Fruit fly (Drosophila melanogaster): Measurements from ENCODE around the gene amd.
A peak's percentile ranks its signal among the peaks of the same experiment; 100 is the strongest.

amd gene

dm6 chr2L:19141435-19142126 is 31.6 kb downstream of the amd start (continued):
- TF ChIP-seq ranshi (GFP tag; IDR thresholded peaks at IDR 0.05) = peak; percentile 54; the same call in 1 of the 2 replicates
- TF ChIP-seq ro (GFP tag; IDR thresholded peaks at IDR 0.05) = no peak
- peak; percentile 73; the same call in 2 of the 4 replicates for TF ChIP-seq chinmo (GFP tag; IDR thresholded peaks at IDR 0.05; ENCODE audit: partially characterized antibody)
- peak; percentile 55 for TF ChIP-seq CG3065 (GFP tag; optimal IDR thresholded peaks at IDR 0.05)
- TF ChIP-seq CG10147 (GFP tag; optimal IDR thresholded peaks at IDR 0.05) = peak; percentile 80
- TF ChIP-seq toy (GFP tag; IDR thresholded peaks at IDR 0.05) = no peak
- TF ChIP-seq fd64A (GFP tag; optimal IDR thresholded peaks at IDR 0.05) = peak; percentile 36
- no peak for TF ChIP-seq CTCF (GFP tag; optimal IDR thresholded peaks at IDR 0.05)
- peak; percentile 18 for TF ChIP-seq CG4707 (GFP tag; optimal IDR thresholded peaks at IDR 0.05)
- no peak for TF ChIP-seq unc-4 (GFP tag; IDR thresholded peaks at IDR 0.05; ENCODE audit: partially characterized antibody)
- TF ChIP-seq inv (GFP tag; IDR thresholded peaks at IDR 0.05; ENCODE audit: partially characterized antibody) = no peak
- peak; percentile 68 for TF ChIP-seq CG10267 (tag; optimal IDR thresholded peaks at IDR 0.05)
- peak; percentile 59 for TF ChIP-seq Nf-YB (GFP tag; optimal IDR thresholded peaks at IDR 0.05)
- TF ChIP-seq Fer2 (tag; optimal IDR thresholded peaks at IDR 0.05) = peak; percentile 32
- TF ChIP-seq ham (GFP tag; IDR thresholded peaks at IDR 0.05) = no peak
- peak; percentile 51 for TF ChIP-seq CG17359 (tag; optimal IDR thresholded peaks at IDR 0.05)
- no peak for TF ChIP-seq MESR4 (GFP tag; optimal IDR thresholded peaks at IDR 0.05)
- TF ChIP-seq mld (GFP tag; IDR thresholded peaks at IDR 0.05; ENCODE audit: partially characterized antibody) = no peak
- TF ChIP-seq CG12744 (GFP tag; optimal IDR thresholded peaks at IDR 0.05) = peak; percentile 56
- TF ChIP-seq trem (tag; optimal IDR thresholded peaks at IDR 0.05) = peak; percentile 42
- TF ChIP-seq ATbp (GFP tag; optimal IDR thresholded peaks at IDR 0.05) = peak; percentile 54
- peak; percentile 79 for TF ChIP-seq HHEX (GFP tag; optimal IDR thresholded peaks at IDR 0.05)
- no peak for TF ChIP-seq H2.0 (GFP tag; IDR thresholded peaks at IDR 0.05)
- peak; percentile 26 for TF ChIP-seq tup (GFP tag; optimal IDR thresholded peaks at IDR 0.05)
- TF ChIP-seq CG15514 (GFP tag; optimal IDR thresholded peaks at IDR 0.05) = peak; percentile 60
- TF ChIP-seq gsb (GFP tag; IDR thresholded peaks at IDR 0.05) = 0 out of 2 replicates have a peak, but pooled peaks have one; percentile 33
- TF ChIP-seq CG7963 (GFP tag; IDR thresholded peaks at IDR 0.05; ENCODE audit: partially characterized antibody) = no peak
- TF ChIP-seq sna (GFP tag; IDR thresholded peaks at IDR 0.05; ENCODE audit: partially characterized antibody) = no peak
- peak in 1 of 2 experiments; percentile 5 for TF ChIP-seq Hr78 (GFP tag; optimal IDR thresholded peaks at IDR 0.05)
- peak; percentile 57; the same call in 1 of the 3 replicates for TF ChIP-seq CG2889 (GFP tag; IDR thresholded peaks at IDR 0.05)
- peak; percentile 45 for TF ChIP-seq CG7987 (GFP tag; optimal IDR thresholded peaks at IDR 0.05)
- peak; percentile 68 for TF ChIP-seq CG12155 (GFP tag; optimal IDR thresholded peaks at IDR 0.05)
- no peak for TF ChIP-seq CG8765 (GFP tag; IDR thresholded peaks at IDR 0.05)
- TF ChIP-seq CG1603 (tag; optimal IDR thresholded peaks at IDR 0.05) = peak; percentile 54
- TF ChIP-seq Myb (GFP tag; optimal IDR thresholded peaks at IDR 0.05) = peak; percentile 19
- TF ChIP-seq CG15601 (tag; optimal IDR thresholded peaks at IDR 0.05) = peak; percentile 74
- peak; percentile 27 for TF ChIP-seq salm (tag; optimal IDR thresholded peaks at IDR 0.05)
- no peak for TF ChIP-seq C15 (GFP tag; IDR thresholded peaks at IDR 0.05)
- no peak for TF ChIP-seq Doc2 (GFP tag; IDR thresholded peaks at IDR 0.05)
- peak; percentile 46; the same call in 1 of the 2 replicates for TF ChIP-seq CG9932 (GFP tag; IDR thresholded peaks at IDR 0.05)
- peak; percentile 73 for TF ChIP-seq Xbp1 (GFP tag; optimal IDR thresholded peaks at IDR 0.05)
- peak; percentile 59 for TF ChIP-seq Hr39 (optimal IDR thresholded peaks at IDR 0.05)
- no peak for TF ChIP-seq pita (GFP tag; optimal IDR thresholded peaks at IDR 0.05)
- TF ChIP-seq ind (GFP tag; optimal IDR thresholded peaks at IDR 0.05) = peak; percentile 68
- TF ChIP-seq shn (GFP tag; optimal IDR thresholded peaks at IDR 0.05) = peak; percentile 29
- TF ChIP-seq CG6272 (GFP tag; IDR thresholded peaks at IDR 0.05) = no peak
- TF ChIP-seq Ptx1 (GFP tag; IDR thresholded peaks at IDR 0.05) = peak; percentile 29; the same call in 1 of the 2 replicates
- peak; percentile 71 for TF ChIP-seq org-1 (GFP tag; optimal IDR thresholded peaks at IDR 0.05)
- no peak for TF ChIP-seq CG32772 (GFP tag; IDR thresholded peaks at IDR 0.05)
